Fruit fly (Drosophila melanogaster): Measurements from ENCODE around the gene CG7381.

The CG7381 gene

dm6 chr3R:12960227-12960626 lies 17.0 kb downstream of the CG7381 start:
- no peak for TF ChIP-seq Myc (optimal IDR thresholded peaks at IDR 0.05)
- TF ChIP-seq sv (GFP tag; optimal IDR thresholded peaks at IDR 0.05) = no peak
- peak; percentile 8 for TF ChIP-seq CrebA (GFP tag; optimal IDR thresholded peaks at IDR 0.05; ENCODE audit: borderline replicate concordance)
- TF ChIP-seq Rel (GFP tag; optimal IDR thresholded peaks at IDR 0.05) = peak; percentile 3
- TF ChIP-seq Rel (tag; optimal IDR thresholded peaks at IDR 0.05) = no peak
- peak; percentile 23 for TF ChIP-seq h (GFP tag; optimal IDR thresholded peaks at IDR 0.05)

dm6 chr3R:12957388-12957787 lies 19.9 kb downstream of the CG7381 start:
- TF ChIP-seq h (GFP tag; optimal IDR thresholded peaks at IDR 0.05) (peak; percentile 21), GATAd (GFP tag; optimal IDR thresholded peaks at IDR 0.05) (no peak), Sp1 (GFP tag; optimal IDR thresholded peaks at IDR 0.05) (no peak), woc (GFP tag; optimal IDR thresholded peaks at IDR 0.05) (no peak), CG32264 (GFP tag; optimal IDR thresholded peaks at IDR 0.05) (no peak), ey (GFP tag; optimal IDR thresholded peaks at IDR 0.05) (peak; percentile 20), Hr83 (GFP tag; optimal IDR thresholded peaks at IDR 0.05; ENCODE audit: poor library complexity, severe bottlenecking) (no peak), Hnf4 (GFP tag; optimal IDR thresholded peaks at IDR 0.05) (no peak), Rel (GFP tag; optimal IDR thresholded peaks at IDR 0.05) (no peak), Rel (tag; optimal IDR thresholded peaks at IDR 0.05) (no peak), Hr78 (GFP tag; optimal IDR thresholded peaks at IDR 0.05) (no peak), rgr (GFP tag; optimal IDR thresholded peaks at IDR 0.05) (peak; percentile 6), dmrt93B (GFP tag; optimal IDR thresholded peaks at IDR 0.05) (no peak), psq (GFP tag; optimal IDR thresholded peaks at IDR 0.05) (no peak), pan (optimal IDR thresholded peaks at IDR 0.05) (no peak), HLH106 (tag; optimal IDR thresholded peaks at IDR 0.05) (peak; percentile 44), Jra (GFP tag; optimal IDR thresholded peaks at IDR 0.05) (no peak), fru (GFP tag; optimal IDR thresholded peaks at IDR 0.05) (peak; percentile 16), tai (GFP tag; optimal IDR thresholded peaks at IDR 0.05) (no peak), dl (GFP tag; optimal IDR thresholded peaks at IDR 0.05; ENCODE audit: insufficient read depth in 1 of 2, partially characterized antibody in 2 of 2) (no peak), foxo (GFP tag; optimal IDR thresholded peaks at IDR 0.05) (peak in 1 of 2 experiments; percentile 34)

Measured in whole organism, wandering third instar larva.